Worm (Caenorhabditis elegans) whole organism, L3 larva: ENCODE measurements around the gene alp-1.

Source experiments
- R02D3.7 ChIP-seq: fragments of 150-350 bp; optimal IDR thresholded peaks from 2 replicates; lab custom pipeline; 2014; ENCODE audit warnings: missing biosample characterization, missing genetic modification characterization
- aly-2 ChIP-seq: fragments of 150-350 bp; optimal IDR thresholded peaks from 2 replicates; lab custom pipeline; 2014; ENCODE audit warnings: missing biosample characterization, missing genetic modification characterization
- ama-1 ChIP-seq: fragments of 150-350 bp; optimal IDR thresholded peaks from 2 replicates; lab custom pipeline; 2018
- ceh-16 ChIP-seq: sonication (generic microtip); optimal IDR thresholded peaks from 2 replicates; lab custom pipeline; 2017; ENCODE audit warnings: missing biosample characterization, missing genetic modification characterization
- ceh-28 ChIP-seq: fragments of 150-350 bp; optimal IDR thresholded peaks from 2 replicates; lab custom pipeline; 2014; ENCODE audit warnings: missing biosample characterization, missing genetic modification reagents, missing genetic modification characterization
- ceh-82 ChIP-seq: fragments of 150-350 bp; optimal IDR thresholded peaks from 2 replicates; lab custom pipeline; 2014; ENCODE audit warnings: missing biosample characterization, missing genetic modification characterization
- ceh-9 ChIP-seq: sonication (generic microtip); optimal IDR thresholded peaks from 2 replicates; lab custom pipeline; 2018; ENCODE audit warnings: missing biosample characterization, missing genetic modification characterization
- daf-12 ChIP-seq: fragments of 150-350 bp; optimal IDR thresholded peaks from 2 replicates; lab custom pipeline; 2014; ENCODE audit warnings: missing biosample characterization, missing genetic modification reagents, missing genetic modification characterization
- egl-27 ChIP-seq: sonication (generic microtip); optimal IDR thresholded peaks from 4 replicates; lab custom pipeline; 2017; ENCODE audit warnings: missing biosample characterization, missing genetic modification reagents, missing genetic modification characterization
- elt-2 ChIP-seq: sonication (generic microtip); optimal IDR thresholded peaks from 2 replicates; lab custom pipeline; 2016; ENCODE audit warnings: missing genetic modification reagents, mild to moderate bottlenecking, missing genetic modification characterization, missing compliant biosample characterization
- elt-3 ChIP-seq, 3 experiments: fragments of 150-350 bp in 1 of 3; sonication (generic microtip) in 2 of 3; optimal IDR thresholded peaks; 2 replicates in 2 of 3; 4 replicates in 1 of 3; lab custom pipeline; 2014 to 2017; ENCODE audit warnings: missing biosample characterization in 3 of 3, missing genetic modification characterization in 3 of 3
- eor-1 ChIP-seq, 2 experiments: fragments of 150-350 bp; optimal IDR thresholded peaks; 2 replicates each; lab custom pipeline; 2014 to 2018; ENCODE audit warnings: missing biosample characterization in 2 of 2, missing genetic modification characterization in 2 of 2
- fkh-2 ChIP-seq: fragments of 150-350 bp; optimal IDR thresholded peaks from 2 replicates; lab custom pipeline; 2014; ENCODE audit warnings: missing biosample characterization, missing genetic modification reagents, missing genetic modification characterization
- fos-1 ChIP-seq: fragments of 150-350 bp; optimal IDR thresholded peaks from 2 replicates; lab custom pipeline; 2014; ENCODE audit warnings: missing biosample characterization, missing genetic modification characterization
- hmg-11 ChIP-seq: sonication (generic microtip); optimal IDR thresholded peaks from 2 replicates; lab custom pipeline; 2016; ENCODE audit warnings: missing genetic modification characterization, missing compliant biosample characterization
- lin-15B ChIP-seq: fragments of 150-350 bp; optimal IDR thresholded peaks from 2 replicates; lab custom pipeline; 2014; ENCODE audit warnings: missing biosample characterization, missing genetic modification characterization
- lin-39 ChIP-seq: fragments of 150-350 bp; optimal IDR thresholded peaks from 2 replicates; lab custom pipeline; 2018; ENCODE audit warnings: missing biosample characterization, missing genetic modification reagents, missing genetic modification characterization
- lsy-12 ChIP-seq: sonication (generic microtip); optimal IDR thresholded peaks from 2 replicates; lab custom pipeline; 2016; ENCODE audit warnings: mild to moderate bottlenecking, missing genetic modification characterization, missing compliant biosample characterization
- mdl-1 ChIP-seq: fragments of 150-350 bp; optimal IDR thresholded peaks from 2 replicates; lab custom pipeline; 2014; ENCODE audit warnings: missing biosample characterization, missing genetic modification characterization
- nhr-11 ChIP-seq: fragments of 150-350 bp; optimal IDR thresholded peaks from 2 replicates; lab custom pipeline; 2014; ENCODE audit warnings: missing biosample characterization, missing genetic modification characterization
- nhr-12 ChIP-seq: fragments of 150-350 bp; optimal IDR thresholded peaks from 2 replicates; lab custom pipeline; 2014; ENCODE audit warnings: missing biosample characterization, missing genetic modification characterization
- nhr-23 ChIP-seq: fragments of 150-350 bp; optimal IDR thresholded peaks from 2 replicates; lab custom pipeline; 2014; ENCODE audit warnings: missing biosample characterization, missing genetic modification reagents, missing genetic modification characterization
- nhr-25 ChIP-seq: sonication (generic microtip); optimal IDR thresholded peaks from 2 replicates; lab custom pipeline; 2017; ENCODE audit warnings: missing biosample characterization, missing genetic modification characterization
- nhr-76 ChIP-seq: fragments of 150-350 bp; sonication (generic microtip); optimal IDR thresholded peaks from 5 replicates; lab custom pipeline; 2014; ENCODE audit warnings: missing biosample characterization, missing genetic modification characterization
- pha-4 ChIP-seq: fragments of 150-350 bp; optimal IDR thresholded peaks from 2 replicates; lab custom pipeline; 2014; ENCODE audit warnings: missing biosample characterization, missing genetic modification reagents, missing genetic modification characterization
- pqm-1 ChIP-seq: fragments of 150-350 bp; optimal IDR thresholded peaks from 2 replicates; lab custom pipeline; 2017; ENCODE audit warnings: missing biosample characterization, missing genetic modification characterization, inconsistent platforms
- sea-2 ChIP-seq: fragments of 150-350 bp; sonication (generic microtip); optimal IDR thresholded peaks from 4 replicates; lab custom pipeline; 2014; ENCODE audit warnings: missing biosample characterization, missing genetic modification reagents, missing genetic modification characterization
- skn-1 ChIP-seq: fragments of 150-350 bp; optimal IDR thresholded peaks from 2 replicates; lab custom pipeline; 2014; ENCODE audit warnings: missing biosample characterization, missing genetic modification characterization
- snpc-4 ChIP-seq: fragments of 150-350 bp; optimal IDR thresholded peaks from 2 replicates; lab custom pipeline; 2014; ENCODE audit warnings: missing biosample characterization, missing genetic modification characterization
- tbx-2 ChIP-seq: sonication (generic microtip); optimal IDR thresholded peaks from 2 replicates; lab custom pipeline; 2016; ENCODE audit warnings: mild to moderate bottlenecking, missing genetic modification characterization, missing compliant biosample characterization
- unc-39 ChIP-seq: sonication (generic microtip); optimal IDR thresholded peaks from 4 replicates; lab custom pipeline; 2017; ENCODE audit warnings: missing biosample characterization, missing genetic modification characterization
- unc-62 ChIP-seq: fragments of 150-350 bp; sonication (generic microtip); optimal IDR thresholded peaks from 4 replicates; lab custom pipeline; 2014; ENCODE audit warnings: missing biosample characterization, missing genetic modification reagents, missing genetic modification characterization
- ztf-4 ChIP-seq: fragments of 150-350 bp; optimal IDR thresholded peaks from 2 replicates; lab custom pipeline; 2014; ENCODE audit warnings: missing biosample characterization, missing genetic modification characterization

The alp-1 gene

DNA sequence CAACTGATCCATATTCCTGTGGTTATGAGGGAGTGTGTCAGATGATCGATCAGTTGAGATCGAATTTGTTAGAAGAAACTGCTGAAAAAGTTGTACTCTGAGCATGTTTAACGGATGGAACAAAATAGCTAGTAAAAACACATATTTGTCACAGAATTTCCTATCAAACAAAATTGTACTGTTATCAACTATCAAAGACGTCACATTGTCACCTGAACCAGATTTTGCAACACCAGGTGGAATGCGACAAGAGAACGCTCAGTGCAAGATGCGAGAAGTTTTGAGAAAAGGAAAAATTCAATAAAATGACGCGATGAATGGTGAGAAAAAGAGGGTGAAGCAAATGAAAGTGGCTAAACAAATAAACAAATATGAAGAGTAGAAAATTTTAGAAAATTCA is 15.3 kb downstream of the alp-1 start:
- peak; percentile 51 for TF ChIP-seq elt-2 (tag; lab: Kevin White, UChicago)
- TF ChIP-seq lin-39 (tag; lab: Kevin White, UChicago): no peak
- TF ChIP-seq pha-4: peak; percentile 11
- TF ChIP-seq, all 47 proteins: peak for 2

DNA sequence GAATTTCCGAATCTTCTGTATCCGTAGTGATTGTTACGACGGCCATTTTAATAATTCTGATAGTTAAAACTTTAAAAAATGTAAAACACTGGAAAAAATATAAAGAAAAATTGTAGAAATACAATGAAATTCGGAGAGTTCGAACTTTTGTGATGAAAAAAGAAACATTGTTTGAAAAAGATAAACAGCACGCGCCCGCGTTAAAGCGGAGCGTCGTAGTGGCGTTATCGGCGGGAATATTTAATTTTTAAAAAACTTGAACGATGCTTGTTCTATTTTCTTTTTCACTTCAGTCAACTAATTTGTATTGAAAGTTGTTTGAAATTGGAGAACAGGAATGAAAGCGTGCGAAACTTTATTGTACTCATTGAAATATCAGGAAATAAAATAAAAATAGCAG is 17.3 kb downstream of the alp-1 start, which contains the start of gene npp-23:
npp-23 (minus strand) TSS at position 56 of the 400 bp plus-strand sequence.
- peak; percentile 43 for TF ChIP-seq nhr-23
- TF ChIP-seq snpc-4 (tag; lab: Kevin White, UChicago): peak; percentile 65
- peak; percentile 49 for TF ChIP-seq lin-15B
- TF ChIP-seq lsy-12: no peak
- TF ChIP-seq nhr-25: peak; percentile 9
- peak; percentile 75 for TF ChIP-seq pha-4
- TF ChIP-seq skn-1 (tag; lab: Kevin White, UChicago): no peak
- no peak for TF ChIP-seq ama-1 (lab: Kevin White, UChicago)
- no peak for TF ChIP-seq ceh-16 (tag; lab: Kevin White, UChicago)

DNA sequence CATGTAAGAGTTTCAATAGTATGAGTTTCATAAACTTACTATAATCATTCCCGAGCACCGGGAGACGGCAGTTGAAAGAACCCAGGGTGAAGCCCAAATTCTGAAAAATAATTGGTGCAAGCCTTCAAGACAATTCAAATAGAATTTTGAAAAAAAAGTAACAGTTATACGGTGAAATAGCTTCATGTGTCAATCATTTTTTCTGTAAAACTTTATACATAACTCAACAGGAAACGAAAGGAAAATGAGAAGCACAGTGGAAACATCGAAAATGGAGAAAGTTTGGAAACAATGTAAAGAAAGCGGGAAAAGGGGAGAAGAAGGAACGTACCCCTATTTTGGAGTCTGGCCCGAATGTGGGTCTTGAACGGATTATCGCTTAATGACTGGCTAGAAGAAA is 20.7 kb downstream of the alp-1 start, which contains the start of gene C09G9.3:
C09G9.3 (minus strand) TSS at position 101 of the 400 bp plus-strand sequence.
- TF ChIP-seq fos-1 (tag; lab: Kevin White, UChicago) (no peak), ceh-9 (no peak), R02D3.7 (tag; lab: Kevin White, UChicago) (no peak), lsy-12 (no peak), daf-12 (tag; lab: Kevin White, UChicago) (no peak), pha-4 (no peak), pqm-1 (tag; lab: Kevin White, UChicago) (no peak), egl-27 (tag; lab: Kevin White, UChicago) (no peak), nhr-23 (no peak), elt-2 (tag; lab: Kevin White, UChicago) (no peak), hmg-11 (tag; lab: Kevin White, UChicago) (no peak), lin-15B (no peak), elt-3 (tag; optimal IDR thresholded peaks at IDR 0.05; lab: Kevin White, UChicago) (no peak), fkh-2 (tag; lab: Kevin White, UChicago) (no peak), ceh-28 (tag; lab: Kevin White, UChicago) (no peak), unc-62 (GFP tag; lab: Kevin White, UChicago) (no peak), nhr-12 (no peak)

DNA sequence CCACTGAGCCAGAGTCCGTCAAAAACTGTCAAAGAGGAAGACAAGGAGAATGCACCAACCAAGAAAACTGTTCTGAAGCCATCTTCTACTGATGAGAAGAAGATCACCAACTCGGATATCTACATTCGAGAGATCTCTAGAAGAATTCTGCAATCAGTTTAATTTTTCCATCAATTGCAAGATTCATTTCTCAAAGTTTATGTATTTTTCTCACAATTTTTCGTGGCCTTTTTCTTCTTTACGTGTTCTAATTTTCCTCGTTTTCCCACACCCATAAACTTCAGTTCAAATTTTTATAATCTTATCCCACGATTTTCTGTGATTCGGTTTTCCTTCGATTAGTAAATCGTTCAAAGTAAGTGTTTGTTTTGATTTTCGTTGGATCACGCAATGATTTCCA is 21.6 kb downstream of the alp-1 start, which contains the start of gene hdl-2:
hdl-2 (plus strand) TSS at position 301 of the 400 bp plus-strand sequence.
- TF ChIP-seq unc-39 (tag; lab: Kevin White, UChicago): no peak
- no peak for TF ChIP-seq nhr-76 (tag; lab: Kevin White, UChicago)
- no peak for TF ChIP-seq ztf-4 (tag; lab: Kevin White, UChicago)
- no peak for TF ChIP-seq eor-1 (tag; optimal IDR thresholded peaks at IDR 0.05; lab: Kevin White, UChicago)
- TF ChIP-seq nhr-12: no peak
- TF ChIP-seq tbx-2 (tag; lab: Kevin White, UChicago): no peak
- no peak for TF ChIP-seq ama-1 (lab: Kevin White, UChicago)
- no peak for TF ChIP-seq nhr-11 (tag; lab: Kevin White, UChicago)
- TF ChIP-seq nhr-23: no peak

DNA sequence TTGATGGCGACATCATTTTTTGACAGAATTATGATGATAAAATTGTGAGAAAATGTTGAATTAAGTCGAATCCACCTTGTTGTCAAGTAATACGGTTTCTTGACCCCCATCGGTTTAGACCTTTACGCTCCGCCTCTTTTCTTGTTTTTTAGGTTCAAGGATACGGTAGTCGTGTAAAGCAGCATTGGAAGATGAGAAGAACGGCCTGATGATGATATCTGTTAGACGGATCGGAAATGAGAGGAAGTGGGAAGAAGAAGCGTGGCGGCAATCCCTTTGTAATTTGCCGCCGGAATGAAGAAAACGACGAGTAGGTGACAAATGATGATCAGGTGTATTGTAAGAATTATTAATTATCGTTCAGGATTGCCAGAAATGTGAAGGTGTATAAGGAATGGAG is 27.5 kb downstream of the alp-1 start, which contains the start of gene npax-4:
npax-4 (minus strand) TSS at position 101 of the 400 bp plus-strand sequence.
- TF ChIP-seq mdl-1 (tag; lab: Kevin White, UChicago) (no peak), fos-1 (tag; lab: Kevin White, UChicago) (no peak), sea-2 (no peak), fkh-2 (tag; lab: Kevin White, UChicago) (no peak), tbx-2 (tag; lab: Kevin White, UChicago) (no peak), ceh-82 (no peak), nhr-76 (tag; lab: Kevin White, UChicago) (no peak), unc-62 (GFP tag; lab: Kevin White, UChicago) (no peak), pha-4 (no peak), pqm-1 (tag; lab: Kevin White, UChicago) (no peak)
- TF ChIP-seq, all 47 proteins: peak for 0

DNA sequence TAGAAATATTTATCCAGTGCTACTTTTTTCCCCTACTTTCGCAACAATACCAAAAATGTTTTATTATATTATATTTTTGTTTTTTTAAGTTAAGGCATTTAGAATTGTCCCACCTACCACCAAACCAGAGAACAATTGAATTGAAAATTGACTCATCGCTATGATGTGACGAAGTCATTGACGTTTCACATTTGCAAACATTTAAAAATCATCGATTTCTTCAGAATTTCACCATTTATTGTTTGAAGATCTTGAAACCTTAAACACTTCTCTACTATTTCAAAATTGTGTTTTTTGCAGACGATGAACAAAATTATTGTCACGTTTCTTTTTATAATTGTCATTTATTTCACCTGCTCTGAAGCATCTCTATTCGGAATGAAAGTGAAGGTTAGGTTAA is 28.9 kb downstream of the alp-1 start, which contains the start of gene C09G9.8:
C09G9.8 (plus strand) TSS at position 301 of the 400 bp plus-strand sequence.
- TF ChIP-seq aly-2 (tag; lab: Kevin White, UChicago) (no peak), ceh-28 (tag; lab: Kevin White, UChicago) (no peak)
